Worm (Caenorhabditis elegans): ENCODE measurements around the gene tpk-1.

DNA sequence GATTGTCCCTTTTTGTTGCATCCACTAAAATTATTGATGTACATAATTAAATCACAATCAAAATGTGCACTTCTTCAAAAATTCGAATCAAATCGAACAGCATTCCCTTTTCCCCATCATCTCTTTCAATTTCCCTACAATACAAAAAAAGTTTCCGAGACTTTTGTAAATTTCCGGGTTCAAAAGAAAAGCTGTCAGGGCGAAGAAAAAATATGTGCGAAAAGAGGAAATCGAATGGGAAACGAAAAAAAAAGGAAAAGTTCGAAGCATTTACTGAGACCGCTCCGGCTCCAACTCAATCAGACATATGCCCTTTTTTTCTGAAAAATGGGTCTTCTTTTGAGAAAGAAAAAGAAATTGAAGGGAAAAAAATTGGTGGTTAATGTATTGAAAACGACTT, 37.2 kb downstream of the tpk-1 start:
- TF ChIP-seq nhr-25 (tag; optimal IDR thresholded peaks at IDR 0.05; ENCODE audit: borderline replicate concordance, insufficient read depth) (no peak), lsy-2 (tag; optimal IDR thresholded peaks at IDR 0.05) (no peak), lin-39 (tag; optimal IDR thresholded peaks at IDR 0.05) (no peak), ceh-44 (GFP tag; IDR thresholded peaks at IDR 0.05) (no peak), dve-1 (tag; optimal IDR thresholded peaks at IDR 0.05; ENCODE audit: insufficient read depth) (no peak), dpl-1 (GFP tag; optimal IDR thresholded peaks at IDR 0.05) (no peak), ztf-11 (tag; optimal IDR thresholded peaks at IDR 0.05) (no peak), mes-2 (tag; optimal IDR thresholded peaks at IDR 0.05; ENCODE audit: poor library complexity, severe bottlenecking) (no peak), fkh-10 (GFP tag; optimal IDR thresholded peaks at IDR 0.05) (peak; percentile 46), unc-62 (GFP tag; optimal IDR thresholded peaks at IDR 0.05 in 1 of 2) (no peak), unc-62 (tag; optimal IDR thresholded peaks at IDR 0.05) (no peak), zip-11 (GFP tag; IDR thresholded peaks at IDR 0.05) (no peak), zag-1 (tag; optimal IDR thresholded peaks at IDR 0.05) (no peak), nhr-28 (tag; optimal IDR thresholded peaks at IDR 0.05) (no peak)
